Fruit fly (Drosophila melanogaster) whole organism, embryonic: ENCODE results near the gene CG6733.

Experiments
- B-H2 ChIP-seq: fragments of 200-800 bp; sonication (Bioruptor generic); optimal IDR thresholded peaks from 2 replicates; lab custom pipeline; 2018; ENCODE audit warnings: missing biosample characterization, mild to moderate bottlenecking, missing genetic modification characterization
- BEAF-32 ChIP-seq: fragments of 200-800 bp; sonication (Bioruptor generic); optimal IDR thresholded peaks from 3 replicates; lab custom pipeline; 2017; ENCODE audit warnings: missing biosample characterization, missing genetic modification characterization, mild to moderate bottlenecking, moderate library complexity, missing genetic modification reagents
- CG10321 ChIP-seq: fragments of 200-800 bp; sonication (Bioruptor generic); IDR thresholded peaks from 2 replicates; pipeline ENCODE4 v1.3.6; 2022; ENCODE audit warnings: missing biosample characterization, missing genetic modification characterization
- CG10959 ChIP-seq: fragments of 200-800 bp; sonication (Bioruptor generic); IDR thresholded peaks from 2 replicates; pipeline ENCODE4 v1.3.6; 2022; ENCODE audit warnings: missing biosample characterization, missing genetic modification characterization
- CG12219 ChIP-seq: fragments of 200-800 bp; sonication (Bioruptor generic); optimal IDR thresholded peaks from 3 replicates; lab custom pipeline; 2018; ENCODE audit warnings: missing biosample characterization, mild to moderate bottlenecking, missing genetic modification characterization
- CG13424 ChIP-seq: fragments of 200-800 bp; sonication (Bioruptor generic); optimal IDR thresholded peaks from 2 replicates; lab custom pipeline; 2019; ENCODE audit warnings: missing biosample characterization, mild to moderate bottlenecking, missing genetic modification characterization, moderate library complexity
- CG14014 ChIP-seq: fragments of 200-800 bp; sonication (Bioruptor generic); IDR thresholded peaks from 2 replicates; pipeline ENCODE4 v1.3.6; 2022; ENCODE audit warnings: missing biosample characterization, missing genetic modification characterization
- CG18599 ChIP-seq: fragments of 200-800 bp; sonication (Bioruptor generic); optimal IDR thresholded peaks from 3 replicates; lab custom pipeline; 2017; ENCODE audit warnings: missing biosample characterization, missing genetic modification characterization, mild to moderate bottlenecking, moderate library complexity, missing genetic modification reagents
- CG18619 ChIP-seq: fragments of 200-800 bp; sonication (Bioruptor generic); optimal IDR thresholded peaks from 3 replicates; lab custom pipeline; 2017; ENCODE audit warnings: missing biosample characterization, mild to moderate bottlenecking, missing genetic modification characterization
- CG2199 ChIP-seq: fragments of 200-800 bp; sonication (Bioruptor generic); IDR thresholded peaks from 3 replicates; pipeline ENCODE4 v1.3.6; 2022; ENCODE audit warnings: missing biosample characterization, missing genetic modification characterization
- CG2712 ChIP-seq: fragments of 200-800 bp; optimal IDR thresholded peaks from 3 replicates; lab custom pipeline; 2019; ENCODE audit warnings: missing biosample characterization, mild to moderate bottlenecking, missing genetic modification characterization, moderate library complexity
- CG3407 ChIP-seq: fragments of 200-800 bp; sonication (Bioruptor generic); optimal IDR thresholded peaks from 2 replicates; lab custom pipeline; 2018; ENCODE audit warnings: missing biosample characterization, mild to moderate bottlenecking, missing genetic modification characterization
- CG7357 ChIP-seq: fragments of 200-800 bp; sonication (Bioruptor generic); IDR thresholded peaks from 3 replicates; pipeline ENCODE4 v1.3.6; 2022; ENCODE audit warnings: missing biosample characterization, missing genetic modification characterization
- CG7372 ChIP-seq: fragments of 200-800 bp; sonication (Bioruptor generic); IDR thresholded peaks from 2 replicates; pipeline ENCODE4 v1.3.6; 2022; ENCODE audit warnings: missing biosample characterization, missing genetic modification characterization
- CG7786 ChIP-seq: fragments of 200-800 bp; sonication (Bioruptor generic); optimal IDR thresholded peaks from 2 replicates; lab custom pipeline; 2016; ENCODE audit warnings: missing biosample characterization, missing genetic modification characterization
- CG7987 ChIP-seq: fragments of 200-800 bp; sonication (Bioruptor generic); optimal IDR thresholded peaks from 2 replicates; lab custom pipeline; 2018; ENCODE audit warnings: missing biosample characterization, mild to moderate bottlenecking, missing genetic modification characterization, moderate library complexity
- CG9932 ChIP-seq: fragments of 200-800 bp; sonication (Bioruptor generic); IDR thresholded peaks from 2 replicates; pipeline ENCODE4 v1.3.6; 2022; ENCODE audit warnings: missing biosample characterization, missing genetic modification characterization
- CkIIα-i1 ChIP-seq: fragments of 200-800 bp; sonication (Bioruptor generic); IDR thresholded peaks from 2 replicates; pipeline ENCODE4 v1.3.6; 2022; ENCODE audit warnings: missing biosample characterization, missing genetic modification characterization
- Deaf1 ChIP-seq: fragments of 200-800 bp; optimal IDR thresholded peaks from 3 replicates; lab custom pipeline; 2019; ENCODE audit warnings: missing biosample characterization, mild to moderate bottlenecking, missing genetic modification characterization, moderate library complexity
- Dip2 ChIP-seq: fragments of 200-800 bp; sonication (Bioruptor generic); IDR thresholded peaks from 2 replicates; pipeline ENCODE4 v1.3.6; 2022; ENCODE audit warnings: missing biosample characterization, missing genetic modification characterization
- Doc3 ChIP-seq: fragments of 200-800 bp; sonication (Bioruptor generic); IDR thresholded peaks from 3 replicates; pipeline ENCODE4 v1.3.6; 2022; ENCODE audit warnings: missing biosample characterization, missing genetic modification characterization; ENCODE audit not compliant: partially characterized antibody
- H15 ChIP-seq: fragments of 200-800 bp; sonication (Bioruptor generic); IDR thresholded peaks from 3 replicates; pipeline ENCODE4 v1.3.6; 2022; ENCODE audit warnings: missing biosample characterization, missing genetic modification characterization
- Hr3 ChIP-seq: fragments of 200-800 bp; sonication (Bioruptor generic); optimal IDR thresholded peaks from 3 replicates; lab custom pipeline; 2016; ENCODE audit warnings: missing biosample characterization, missing genetic modification characterization
- Kr ChIP-seq: fragments of 200-800 bp; sonication (Bioruptor generic); optimal IDR thresholded peaks from 2 replicates; lab custom pipeline; 2017; ENCODE audit warnings: missing biosample characterization, mild to moderate bottlenecking, missing genetic modification characterization
- Nf-YB ChIP-seq: fragments of 200-800 bp; sonication (Bioruptor generic); optimal IDR thresholded peaks from 3 replicates; lab custom pipeline; 2019; ENCODE audit warnings: missing biosample characterization, mild to moderate bottlenecking, missing genetic modification characterization, moderate library complexity
- Oaz ChIP-seq: fragments of 200-800 bp; sonication (Bioruptor generic); IDR thresholded peaks from 2 replicates; pipeline ENCODE4 v1.3.6; 2022; ENCODE audit warnings: missing biosample characterization, missing genetic modification characterization
- Oli ChIP-seq: fragments of 200-800 bp; sonication (Bioruptor generic); optimal IDR thresholded peaks from 2 replicates; lab custom pipeline; 2018; ENCODE audit warnings: missing biosample characterization, mild to moderate bottlenecking, missing genetic modification characterization, moderate library complexity
- Xbp1 ChIP-seq: fragments of 200-800 bp; sonication (Bioruptor generic); optimal IDR thresholded peaks from 3 replicates; lab custom pipeline; 2016; ENCODE audit warnings: missing biosample characterization, mild to moderate bottlenecking, missing genetic modification characterization
- abd-A ChIP-seq: fragments of 200-800 bp; sonication (Bioruptor generic); optimal IDR thresholded peaks from 3 replicates; lab custom pipeline; 2019; ENCODE audit warnings: missing biosample characterization, mild to moderate bottlenecking, missing genetic modification characterization, moderate library complexity
- ash1 ChIP-seq: fragments of 200-800 bp; sonication (Bioruptor generic); optimal IDR thresholded peaks from 2 replicates; lab custom pipeline; 2018; ENCODE audit warnings: missing biosample characterization, mild to moderate bottlenecking, missing genetic modification characterization
- cas ChIP-seq: fragments of 200-800 bp; sonication (Bioruptor generic); IDR thresholded peaks from 2 replicates; pipeline ENCODE4 v1.3.6; 2022; ENCODE audit warnings: missing biosample characterization, missing genetic modification characterization
- chif ChIP-seq, 2 experiments: fragments of 200-800 bp; sonication (Bioruptor generic); optimal IDR thresholded peaks; 3 replicates each; lab custom pipeline; 2016; ENCODE audit warnings: missing biosample characterization in 2 of 2, missing genetic modification characterization in 2 of 2
- crp ChIP-seq, 2 experiments: fragments of 200-800 bp; sonication (Bioruptor generic); optimal IDR thresholded peaks; 2 replicates in 1 of 2; 3 replicates in 1 of 2; lab custom pipeline; 2017; ENCODE audit warnings: missing biosample characterization in 2 of 2, missing genetic modification characterization in 2 of 2, mild to moderate bottlenecking in 1 of 2, moderate library complexity in 1 of 2
- danr ChIP-seq: fragments of 200-800 bp; sonication (Bioruptor generic); IDR thresholded peaks from 2 replicates; pipeline ENCODE4 v1.3.6; 2022; ENCODE audit warnings: missing biosample characterization, missing genetic modification characterization
- emc ChIP-seq: fragments of 200-800 bp; sonication (Bioruptor generic); optimal IDR thresholded peaks from 2 replicates; lab custom pipeline; 2016; ENCODE audit warnings: missing biosample characterization, missing genetic modification characterization
- fd96Cb ChIP-seq: fragments of 200-800 bp; sonication (Bioruptor generic); optimal IDR thresholded peaks from 2 replicates; lab custom pipeline; 2018; ENCODE audit warnings: missing biosample characterization, mild to moderate bottlenecking, missing genetic modification characterization, moderate library complexity
- ftz-f1 ChIP-seq: fragments of 200-800 bp; sonication (Bioruptor generic); optimal IDR thresholded peaks from 2 replicates; lab custom pipeline; 2016; ENCODE audit warnings: missing biosample characterization, missing genetic modification characterization
- hkb ChIP-seq, 2 experiments: fragments of 200-800 bp in 1 of 2; fragments of >200 bp in 1 of 2; sonication (Bioruptor generic) in 1 of 2; IDR thresholded peaks in 1 of 2; optimal IDR thresholded peaks in 1 of 2; 2 replicates each; pipeline versions ENCODE4 v1.3.6 to Lab custom; 2017 to 2022; ENCODE audit warnings: missing biosample characterization in 1 of 2, missing genetic modification characterization in 1 of 2
- jing ChIP-seq: fragments of 200-800 bp; sonication (Bioruptor generic); optimal IDR thresholded peaks from 2 replicates; lab custom pipeline; 2018; ENCODE audit warnings: missing biosample characterization, mild to moderate bottlenecking, missing genetic modification characterization
- knrl ChIP-seq: fragments of 200-800 bp; sonication (Bioruptor generic); IDR thresholded peaks from 3 replicates; pipeline ENCODE4 v1.3.6; 2022; ENCODE audit warnings: missing biosample characterization, missing genetic modification characterization; ENCODE audit not compliant: partially characterized antibody
- lola ChIP-seq, 3 experiments: fragments of >200 bp in 2 of 3; fragments of 200-800 bp in 1 of 3; sonication (Bioruptor generic) in 1 of 3; optimal IDR thresholded peaks; 2 replicates each; lab custom pipeline; 2017 to 2019; ENCODE audit warnings: missing biosample characterization in 3 of 3, missing genetic modification characterization in 3 of 3, mild to moderate bottlenecking in 1 of 3, moderate library complexity in 1 of 3
- lov ChIP-seq, 2 experiments: fragments of 200-800 bp in 1 of 2; fragments of >200 bp in 1 of 2; sonication (Bioruptor generic) in 1 of 2; IDR thresholded peaks in 1 of 2; optimal IDR thresholded peaks in 1 of 2; 2 replicates in 1 of 2; 3 replicates in 1 of 2; pipeline versions ENCODE4 v1.3.6 to Lab custom; 2017 to 2022; ENCODE audit warnings: missing biosample characterization in 1 of 2, missing genetic modification characterization in 1 of 2
- prd ChIP-seq, 3 experiments: fragments of >200 bp in 2 of 3; fragments of 200-800 bp in 1 of 3; sonication (Bioruptor generic) in 1 of 3; optimal IDR thresholded peaks in 2 of 3; IDR thresholded peaks in 1 of 3; 2 replicates in 2 of 3; 3 replicates in 1 of 3; pipeline versions ENCODE4 v1.3.6 to Lab custom; 2017 to 2022; ENCODE audit warnings: missing biosample characterization in 1 of 3, missing genetic modification characterization in 1 of 3
- psq ChIP-seq: fragments of 200-800 bp; sonication (Bioruptor generic); optimal IDR thresholded peaks from 2 replicates; lab custom pipeline; 2017; ENCODE audit warnings: missing biosample characterization, missing genetic modification characterization
- sens ChIP-seq: fragments of 200-800 bp; sonication (Bioruptor generic); peaks from one replicate; lab custom pipeline; 2016; ENCODE audit warnings: missing biosample characterization, missing genetic modification characterization
- usp ChIP-seq: fragments of >200 bp; optimal IDR thresholded peaks from 2 replicates; lab custom pipeline; 2017; ENCODE audit warnings: missing biosample characterization, missing genetic modification characterization
- vnd ChIP-seq: fragments of 200-800 bp; sonication (Bioruptor generic); IDR thresholded peaks from 3 replicates; pipeline ENCODE4 v1.3.6; 2022; ENCODE audit warnings: missing biosample characterization, missing genetic modification characterization; ENCODE audit not compliant: partially characterized antibody
- wdn ChIP-seq: fragments of 200-800 bp; sonication (Bioruptor generic); IDR thresholded peaks from 2 replicates; pipeline ENCODE4 v1.3.6; 2022; ENCODE audit warnings: missing biosample characterization, missing genetic modification characterization
- zf30C ChIP-seq: fragments of 200-800 bp; sonication (Bioruptor generic); optimal IDR thresholded peaks from 3 replicates; lab custom pipeline; 2018; ENCODE audit warnings: missing biosample characterization, mild to moderate bottlenecking, missing genetic modification characterization

The CG6733 gene

DNA sequence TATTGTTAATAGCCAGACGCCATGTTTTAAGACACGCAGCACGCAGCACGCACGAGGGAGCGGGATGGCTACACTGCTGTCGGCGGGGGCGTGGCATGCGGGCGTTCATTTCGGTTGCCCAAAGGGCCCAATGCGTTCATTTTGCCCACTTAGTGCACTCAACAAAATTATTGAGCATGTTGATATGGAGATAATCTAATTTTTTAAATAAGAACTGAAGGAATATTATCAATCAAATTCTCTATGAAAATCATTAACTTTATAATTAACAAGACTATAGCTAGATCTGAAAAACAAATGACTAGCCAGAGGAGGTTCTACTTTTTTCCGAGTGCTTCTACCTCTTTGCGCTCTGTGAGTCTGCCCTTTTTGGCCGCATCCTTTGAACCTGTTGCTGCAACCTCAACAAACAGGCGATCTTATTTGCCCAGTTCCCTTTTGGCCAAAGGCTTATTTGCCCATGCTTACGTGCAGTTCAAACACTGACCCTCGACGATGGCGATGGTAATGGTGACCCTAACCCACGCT lies 35.8 kb downstream of the CG6733 start (continued):
- no peak for TF ChIP-seq Hr3 (GFP tag; lab: Kevin White, UChicago)
- no peak for TF ChIP-seq Xbp1 (GFP tag; lab: Kevin White, UChicago)
- TF ChIP-seq BEAF-32 (GFP tag; lab: Kevin White, UChicago), result no peak
- no peak for TF ChIP-seq Oaz (GFP tag; lab: Robert Waterston, UW)
- TF ChIP-seq lov (optimal IDR thresholded peaks at IDR 0.05; lab: Kevin White, UChicago), result no peak
- TF ChIP-seq lov (GFP tag; IDR thresholded peaks at IDR 0.05; lab: Robert Waterston, UW), result no peak
- TF ChIP-seq CG2712, result peak; percentile 48
- TF ChIP-seq vnd (GFP tag; lab: Robert Waterston, UW), result no peak
- no peak for TF ChIP-seq CG13424
- no peak for TF ChIP-seq CG2199 (GFP tag; lab: Robert Waterston, UW)
- no peak for TF ChIP-seq CG10959
- peak; percentile 3 for TF ChIP-seq Deaf1 (tag; lab: Kevin White, UChicago)
- TF ChIP-seq CG12219 (GFP tag; lab: Kevin White, UChicago), result no peak
- TF ChIP-seq knrl (GFP tag; lab: Robert Waterston, UW), result no peak
- peak; percentile 83 for TF ChIP-seq sens (GFP tag; lab: Kevin White, UChicago)
- peak in 1 of 3 experiments; percentile 5 for TF ChIP-seq lola (GFP tag; optimal IDR thresholded peaks at IDR 0.05; lab: Kevin White, UChicago)
- no peak for TF ChIP-seq CG7987 (GFP tag; lab: Kevin White, UChicago)
- TF ChIP-seq CG10321 (GFP tag; lab: Robert Waterston, UW), result peak; percentile 90
- no peak for TF ChIP-seq jing (GFP tag; lab: Kevin White, UChicago)
- TF ChIP-seq B-H2 (GFP tag; lab: Kevin White, UChicago), result no peak
- TF ChIP-seq cas (GFP tag; lab: Robert Waterston, UW), result no peak
- no peak for TF ChIP-seq CG3407
- no peak for TF ChIP-seq abd-A (tag; lab: Kevin White, UChicago)
- no peak for TF ChIP-seq CG7357
- TF ChIP-seq Kr (GFP tag; lab: Kevin White, UChicago), result peak; percentile 77

DNA sequence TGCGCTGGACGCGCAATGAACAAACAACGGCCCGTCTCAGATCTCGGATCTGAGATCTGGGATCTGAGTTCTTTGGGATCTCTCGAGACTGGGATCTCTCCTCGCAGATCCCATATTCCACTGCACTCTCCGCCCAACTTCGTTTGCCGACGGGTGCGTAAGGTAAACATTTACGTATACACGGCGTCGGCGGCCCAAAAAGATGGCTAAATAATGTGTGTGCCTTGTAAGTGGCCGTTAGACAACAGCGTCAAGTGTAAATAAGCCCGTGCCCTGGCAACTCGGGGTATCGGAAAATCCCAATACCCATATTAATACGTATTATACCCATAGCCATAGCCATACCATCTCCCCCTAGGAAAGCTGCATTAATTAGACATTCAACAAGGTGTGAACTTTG lies 37.2 kb downstream of the CG6733 start:
- no peak for TF ChIP-seq CG18619
- TF ChIP-seq crp (GFP tag; optimal IDR thresholded peaks at IDR 0.05; lab: Kevin White, UChicago), result no peak
- no peak for TF ChIP-seq psq (GFP tag; lab: Kevin White, UChicago)
- TF ChIP-seq Dip2 (GFP tag; lab: Robert Waterston, UW), result no peak
- no peak for TF ChIP-seq Nf-YB (GFP tag; lab: Kevin White, UChicago)
- no peak for TF ChIP-seq emc
- TF ChIP-seq CkIIα-i1 (GFP tag; lab: Robert Waterston, UW), result no peak
- no peak for TF ChIP-seq usp
- TF ChIP-seq CG14014 (GFP tag; lab: Robert Waterston, UW), result no peak
- no peak for TF ChIP-seq zf30C (GFP tag; lab: Kevin White, UChicago)
- no peak for TF ChIP-seq CG7372 (GFP tag; lab: Robert Waterston, UW)
- no peak for TF ChIP-seq CG7786 (GFP tag; lab: Kevin White, UChicago)
- TF ChIP-seq chif (GFP tag; optimal IDR thresholded peaks at IDR 0.05; lab: Kevin White, UChicago), result no peak
- TF ChIP-seq ash1 (GFP tag; lab: Kevin White, UChicago), result no peak
- TF ChIP-seq danr, result no peak
- TF ChIP-seq Oli (tag; lab: Kevin White, UChicago), result no peak
- no peak for TF ChIP-seq wdn (GFP tag; lab: Robert Waterston, UW)
- TF ChIP-seq Doc3 (GFP tag; lab: Robert Waterston, UW), result no peak
- no peak for TF ChIP-seq ftz-f1 (GFP tag; lab: Kevin White, UChicago)
- TF ChIP-seq fd96Cb (tag; lab: Kevin White, UChicago), result no peak
- TF ChIP-seq CG18599 (GFP tag; lab: Kevin White, UChicago), result no peak
- TF ChIP-seq prd (optimal IDR thresholded peaks at IDR 0.05; lab: Kevin White, UChicago), result no peak
- TF ChIP-seq prd (GFP tag; IDR thresholded peaks at IDR 0.05; lab: Robert Waterston, UW), result peak; percentile 21; the same call in 1 of the 3 replicates
- TF ChIP-seq H15, result no peak
- TF ChIP-seq hkb (optimal IDR thresholded peaks at IDR 0.05; lab: Kevin White, UChicago), result no peak
- no peak for TF ChIP-seq hkb (GFP tag; IDR thresholded peaks at IDR 0.05; lab: Robert Waterston, UW)
- TF ChIP-seq CG9932 (GFP tag; lab: Robert Waterston, UW), result no peak
